Worm (Caenorhabditis elegans) whole organism, L3 larva: Measurements from ENCODE around the gene efl-1.

Source experiments
- daf-12 ChIP-seq: fragments of 150-350 bp; optimal IDR thresholded peaks from 2 replicates; lab custom pipeline; 2014; ENCODE audit warnings: missing biosample characterization, missing genetic modification reagents, missing genetic modification characterization
- fkh-10 ChIP-seq: sonication (generic microtip); optimal IDR thresholded peaks from 2 replicates; lab custom pipeline; 2017; ENCODE audit warnings: missing biosample characterization, missing genetic modification reagents, missing genetic modification characterization
- lin-15B ChIP-seq: fragments of 150-350 bp; optimal IDR thresholded peaks from 2 replicates; lab custom pipeline; 2014; ENCODE audit warnings: missing biosample characterization, missing genetic modification characterization
- mdl-1 ChIP-seq: fragments of 150-350 bp; optimal IDR thresholded peaks from 2 replicates; lab custom pipeline; 2014; ENCODE audit warnings: missing biosample characterization, missing genetic modification characterization
- mml-1 ChIP-seq: fragments of 150-350 bp; sonication (generic microtip); optimal IDR thresholded peaks from 3 replicates; lab custom pipeline; 2014; ENCODE audit warnings: missing biosample characterization, missing genetic modification characterization
- nhr-23 ChIP-seq: fragments of 150-350 bp; optimal IDR thresholded peaks from 2 replicates; lab custom pipeline; 2014; ENCODE audit warnings: missing biosample characterization, missing genetic modification reagents, missing genetic modification characterization
- nhr-28 ChIP-seq: fragments of 150-350 bp; optimal IDR thresholded peaks from 2 replicates; lab custom pipeline; 2014; ENCODE audit warnings: missing biosample characterization, missing genetic modification characterization
- nhr-43 ChIP-seq: sonication (generic microtip); optimal IDR thresholded peaks from 2 replicates; lab custom pipeline; 2016; ENCODE audit warnings: mild to moderate bottlenecking, missing genetic modification characterization, missing compliant biosample characterization; ENCODE audit not compliant: poor library complexity, severe bottlenecking
- nhr-67 ChIP-seq: fragments of 150-350 bp; optimal IDR thresholded peaks from 2 replicates; lab custom pipeline; 2014; ENCODE audit warnings: missing biosample characterization, missing genetic modification characterization
- pha-4 ChIP-seq: fragments of 150-350 bp; optimal IDR thresholded peaks from 2 replicates; lab custom pipeline; 2014; ENCODE audit warnings: missing biosample characterization, missing genetic modification reagents, missing genetic modification characterization
- snpc-4 ChIP-seq: fragments of 150-350 bp; optimal IDR thresholded peaks from 2 replicates; lab custom pipeline; 2014; ENCODE audit warnings: missing biosample characterization, missing genetic modification characterization
- unc-39 ChIP-seq: sonication (generic microtip); optimal IDR thresholded peaks from 4 replicates; lab custom pipeline; 2017; ENCODE audit warnings: missing biosample characterization, missing genetic modification characterization

The efl-1 gene

DNA sequence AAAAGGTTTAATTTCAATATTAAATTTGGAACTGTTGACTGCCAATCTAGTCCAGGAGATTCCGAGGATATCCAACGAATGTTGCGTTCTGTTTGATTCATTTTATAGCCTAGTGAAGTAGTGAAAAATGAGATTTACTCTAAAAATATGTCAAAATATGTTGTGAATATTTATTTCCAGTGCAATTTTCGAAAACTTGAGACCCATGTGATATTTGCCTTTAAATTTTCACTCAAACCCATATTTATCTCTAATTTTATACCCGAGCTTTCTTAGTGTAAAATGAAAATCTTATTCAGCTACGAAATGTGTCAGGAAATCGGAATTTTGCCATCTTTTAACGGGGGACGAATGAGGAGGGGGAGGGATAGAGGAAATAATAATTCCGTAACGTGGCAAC, 55.6 kb downstream of the efl-1 start, which contains the start of gene F09C6.16:
Gene F09C6.16 (minus strand): TSS at position 101 of the 400 bp plus-strand sequence.
- TF ChIP-seq nhr-67 (tag; lab: Kevin White, UChicago) (no peak), fkh-10 (GFP tag; lab: Kevin White, UChicago) (no peak), mml-1 (tag; lab: Kevin White, UChicago) (no peak), daf-12 (no peak), nhr-28 (no peak), nhr-23 (tag; lab: Kevin White, UChicago) (no peak), unc-39 (tag; lab: Kevin White, UChicago) (no peak), nhr-43 (tag; lab: Kevin White, UChicago) (no peak), mdl-1 (no peak), pha-4 (tag; lab: Kevin White, UChicago) (no peak), snpc-4 (tag; lab: Kevin White, UChicago) (no peak), lin-15B (no peak)
